Fruit fly (Drosophila melanogaster) whole organism, pupa: ENCODE data around the gene CG31183.

Source experiments
- CG10348 ChIP-seq: fragments of 200-800 bp; sonication (Bioruptor generic); IDR thresholded peaks from 2 replicates; pipeline ENCODE4 v1.3.6; 2022; ENCODE audit warnings: missing biosample characterization, missing genetic modification characterization
- CG12605 ChIP-seq: fragments of 200-800 bp; sonication (Bioruptor generic); IDR thresholded peaks from 2 replicates; pipeline ENCODE4 v1.3.6; 2022; ENCODE audit warnings: missing biosample characterization, missing genetic modification characterization
- CG13204 ChIP-seq: fragments of 200-800 bp; sonication (Bioruptor generic); optimal IDR thresholded peaks from 2 replicates; lab custom pipeline; 2018; ENCODE audit warnings: missing biosample characterization, mild to moderate bottlenecking, missing genetic modification characterization, moderate library complexity
- CG14655 ChIP-seq: fragments of 200-800 bp; sonication (Bioruptor generic); optimal IDR thresholded peaks from 3 replicates; lab custom pipeline; 2017; ENCODE audit warnings: mild to moderate bottlenecking, missing biosample characterization, missing genetic modification reagents, missing genetic modification characterization
- CG15710 ChIP-seq: fragments of 200-800 bp; sonication (Bioruptor generic); optimal IDR thresholded peaks from 2 replicates; lab custom pipeline; 2018; ENCODE audit warnings: missing biosample characterization, mild to moderate bottlenecking, missing genetic modification characterization, moderate library complexity
- CG17806 ChIP-seq: fragments of 200-800 bp; sonication (Bioruptor generic); optimal IDR thresholded peaks from 2 replicates; lab custom pipeline; 2018; ENCODE audit warnings: missing biosample characterization, mild to moderate bottlenecking, missing genetic modification characterization, moderate library complexity
- CG32121 ChIP-seq: fragments of 200-800 bp; sonication (Bioruptor generic); IDR thresholded peaks from 2 replicates; pipeline ENCODE4 v1.3.6; 2022; ENCODE audit warnings: missing biosample characterization, missing genetic modification characterization
- CG34367 ChIP-seq: fragments of 200-800 bp; sonication (Bioruptor generic); optimal IDR thresholded peaks from 2 replicates; lab custom pipeline; 2018; ENCODE audit warnings: missing biosample characterization, mild to moderate bottlenecking, missing genetic modification characterization
- CG4496 ChIP-seq: fragments of 200-800 bp; sonication (Bioruptor generic); IDR thresholded peaks from 3 replicates; pipeline ENCODE4 v1.3.6; 2022; ENCODE audit warnings: missing biosample characterization, missing genetic modification characterization
- CG8159 ChIP-seq: fragments of 200-800 bp; sonication (Bioruptor generic); optimal IDR thresholded peaks from 3 replicates; lab custom pipeline; 2018; ENCODE audit warnings: missing biosample characterization, mild to moderate bottlenecking, missing genetic modification characterization, moderate library complexity
- CG8301 ChIP-seq: fragments of 200-800 bp; sonication (Bioruptor generic); optimal IDR thresholded peaks from 2 replicates; lab custom pipeline; 2018; ENCODE audit warnings: missing biosample characterization, mild to moderate bottlenecking, missing genetic modification characterization
- CG9948 ChIP-seq: fragments of 200-800 bp; sonication (Bioruptor generic); optimal IDR thresholded peaks from 2 replicates; lab custom pipeline; 2018; ENCODE audit warnings: missing biosample characterization, mild to moderate bottlenecking, missing genetic modification characterization, moderate library complexity
- D1 ChIP-seq: fragments of 200-800 bp; sonication (Bioruptor generic); optimal IDR thresholded peaks from 2 replicates; lab custom pipeline; 2018; ENCODE audit warnings: missing biosample characterization, mild to moderate bottlenecking, missing genetic modification characterization, moderate library complexity
- EcR ChIP-seq: fragments of 200-800 bp; sonication (Bioruptor generic); optimal IDR thresholded peaks from 3 replicates; lab custom pipeline; 2019; ENCODE audit warnings: missing biosample characterization, missing genetic modification characterization, mild to moderate bottlenecking, moderate library complexity, missing genetic modification reagents
- Ets98B ChIP-seq: fragments of 200-800 bp; sonication (Bioruptor generic); IDR thresholded peaks from 2 replicates; pipeline ENCODE4 v1.3.6; 2022; ENCODE audit warnings: missing biosample characterization, missing genetic modification characterization
- Pif1A ChIP-seq: fragments of 200-800 bp; sonication (Bioruptor generic); optimal IDR thresholded peaks from 3 replicates; lab custom pipeline; 2016; ENCODE audit warnings: missing biosample characterization, missing genetic modification characterization
- Pif1B ChIP-seq: fragments of 200-800 bp; sonication (Bioruptor generic); optimal IDR thresholded peaks from 3 replicates; lab custom pipeline; 2016; ENCODE audit warnings: missing biosample characterization, missing genetic modification characterization
- Snoo ChIP-seq: fragments of 200-800 bp; sonication (Bioruptor generic); optimal IDR thresholded peaks from 3 replicates; lab custom pipeline; 2017; ENCODE audit warnings: missing biosample characterization, mild to moderate bottlenecking, missing genetic modification characterization, inconsistent platforms
- fd96Ca ChIP-seq: fragments of 200-800 bp; sonication (Bioruptor generic); IDR thresholded peaks from 3 replicates; pipeline ENCODE4 v1.3.6; 2022; ENCODE audit warnings: missing biosample characterization, missing genetic modification characterization
- gl ChIP-seq: fragments of 200-800 bp; sonication (Bioruptor generic); optimal IDR thresholded peaks from 2 replicates; lab custom pipeline; 2018; ENCODE audit warnings: missing biosample characterization, mild to moderate bottlenecking, missing genetic modification characterization
- rn ChIP-seq: fragments of 200-800 bp; sonication (Bioruptor generic); IDR thresholded peaks from 2 replicates; pipeline ENCODE4 v1.3.6; 2022; ENCODE audit warnings: missing biosample characterization, missing genetic modification characterization

The CG31183 gene

dm6 chr3R:15825521-15825920, 50.2 kb downstream of the CG31183 start, which contains the start of gene CG4576:
Gene CG4576, plus strand, starts transcription at chr3R:15825747.
- TF ChIP-seq EcR (GFP tag; lab: Kevin White, UChicago) (peak; percentile 15), Ets98B (GFP tag; lab: Robert Waterston, UW) (no peak)
- TF ChIP-seq, all 21 proteins: peak for 1

- TF ChIP-seq CG17806 (peak; percentile 23), Snoo (no peak), Pif1B (GFP tag; lab: Kevin White, UChicago) (peak; percentile 5), CG12605 (GFP tag; lab: Robert Waterston, UW) (no peak), Ets98B (GFP tag; lab: Robert Waterston, UW) (peak; percentile 64), EcR (GFP tag; lab: Kevin White, UChicago) (no peak), D1 (tag; lab: Kevin White, UChicago) (no peak), rn (GFP tag; lab: Robert Waterston, UW) (no peak), CG13204 (GFP tag; lab: Kevin White, UChicago) (no peak), CG8159 (tag; lab: Kevin White, UChicago) (no peak), fd96Ca (GFP tag; lab: Robert Waterston, UW) (peak; percentile 54; the same call in 1 of the 3 replicates), CG15710 (tag; lab: Kevin White, UChicago) (no peak), CG14655 (no peak), CG34367 (no peak), CG8301 (tag; lab: Kevin White, UChicago) (no peak), Pif1A (peak; percentile 42), CG4496 (GFP tag; lab: Robert Waterston, UW) (peak; percentile 72; the same call in 2 of the 3 replicates), gl (tag; lab: Kevin White, UChicago) (no peak), CG9948 (tag; lab: Kevin White, UChicago) (peak; percentile 19), CG32121 (peak; percentile 38; the same call in 1 of the 2 replicates), CG10348 (GFP tag; lab: Robert Waterston, UW) (no peak)
- TF ChIP-seq, all 21 proteins: peak for 8
These were observed 59.5 kb downstream of the CG31183 start for dm6 chr3R:15816276-15816675.

dm6 chr3R:15814150-15814549, 61.6 kb downstream of the CG31183 start:
- TF ChIP-seq EcR (GFP tag; lab: Kevin White, UChicago) (no peak), CG15710 (tag; lab: Kevin White, UChicago) (no peak), CG13204 (GFP tag; lab: Kevin White, UChicago) (no peak), rn (GFP tag; lab: Robert Waterston, UW) (no peak), CG10348 (GFP tag; lab: Robert Waterston, UW) (no peak), CG4496 (GFP tag; lab: Robert Waterston, UW) (no peak), Pif1B (GFP tag; lab: Kevin White, UChicago) (no peak), CG34367 (no peak), CG8159 (tag; lab: Kevin White, UChicago) (no peak), Ets98B (GFP tag; lab: Robert Waterston, UW) (no peak)

dm6 chr3R:15810369-15810768, 65.4 kb downstream of the CG31183 start:
- TF ChIP-seq CG9948 (tag; lab: Kevin White, UChicago), result no peak
- no peak for TF ChIP-seq Ets98B (GFP tag; lab: Robert Waterston, UW)
- TF ChIP-seq gl (tag; lab: Kevin White, UChicago), result no peak
- TF ChIP-seq CG13204 (GFP tag; lab: Kevin White, UChicago), result peak; percentile 33
- TF ChIP-seq CG4496 (GFP tag; lab: Robert Waterston, UW), result no peak

- TF ChIP-seq gl (tag; lab: Kevin White, UChicago) (peak; percentile 30), EcR (GFP tag; lab: Kevin White, UChicago) (peak; percentile 64), fd96Ca (GFP tag; lab: Robert Waterston, UW) (no peak)
These were observed 67.8 kb downstream of the CG31183 start for dm6 chr3R:15807877-15808381.
